Fruit fly (Drosophila melanogaster) whole organism, pupa: Measurements from ENCODE around the gene CG8507.

Experiments
- CG10348 ChIP-seq: fragments of 200-800 bp; sonication (Bioruptor generic); IDR thresholded peaks from 2 replicates; pipeline ENCODE4 v1.3.6; 2022; ENCODE audit warnings: missing biosample characterization, missing genetic modification characterization
- CG12605 ChIP-seq: fragments of 200-800 bp; sonication (Bioruptor generic); IDR thresholded peaks from 2 replicates; pipeline ENCODE4 v1.3.6; 2022; ENCODE audit warnings: missing biosample characterization, missing genetic modification characterization
- CG17806 ChIP-seq: fragments of 200-800 bp; sonication (Bioruptor generic); optimal IDR thresholded peaks from 2 replicates; lab custom pipeline; 2018; ENCODE audit warnings: missing biosample characterization, mild to moderate bottlenecking, missing genetic modification characterization, moderate library complexity
- CG34367 ChIP-seq: fragments of 200-800 bp; sonication (Bioruptor generic); optimal IDR thresholded peaks from 2 replicates; lab custom pipeline; 2018; ENCODE audit warnings: missing biosample characterization, mild to moderate bottlenecking, missing genetic modification characterization
- CG4496 ChIP-seq: fragments of 200-800 bp; sonication (Bioruptor generic); IDR thresholded peaks from 3 replicates; pipeline ENCODE4 v1.3.6; 2022; ENCODE audit warnings: missing biosample characterization, missing genetic modification characterization
- CG9948 ChIP-seq: fragments of 200-800 bp; sonication (Bioruptor generic); optimal IDR thresholded peaks from 2 replicates; lab custom pipeline; 2018; ENCODE audit warnings: missing biosample characterization, mild to moderate bottlenecking, missing genetic modification characterization, moderate library complexity
- D1 ChIP-seq: fragments of 200-800 bp; sonication (Bioruptor generic); optimal IDR thresholded peaks from 2 replicates; lab custom pipeline; 2018; ENCODE audit warnings: missing biosample characterization, mild to moderate bottlenecking, missing genetic modification characterization, moderate library complexity
- EcR ChIP-seq: fragments of 200-800 bp; sonication (Bioruptor generic); optimal IDR thresholded peaks from 3 replicates; lab custom pipeline; 2019; ENCODE audit warnings: missing biosample characterization, missing genetic modification characterization, mild to moderate bottlenecking, moderate library complexity, missing genetic modification reagents
- Snoo ChIP-seq: fragments of 200-800 bp; sonication (Bioruptor generic); optimal IDR thresholded peaks from 3 replicates; lab custom pipeline; 2017; ENCODE audit warnings: missing biosample characterization, mild to moderate bottlenecking, missing genetic modification characterization, inconsistent platforms
- gl ChIP-seq: fragments of 200-800 bp; sonication (Bioruptor generic); optimal IDR thresholded peaks from 2 replicates; lab custom pipeline; 2018; ENCODE audit warnings: missing biosample characterization, mild to moderate bottlenecking, missing genetic modification characterization

DNA sequence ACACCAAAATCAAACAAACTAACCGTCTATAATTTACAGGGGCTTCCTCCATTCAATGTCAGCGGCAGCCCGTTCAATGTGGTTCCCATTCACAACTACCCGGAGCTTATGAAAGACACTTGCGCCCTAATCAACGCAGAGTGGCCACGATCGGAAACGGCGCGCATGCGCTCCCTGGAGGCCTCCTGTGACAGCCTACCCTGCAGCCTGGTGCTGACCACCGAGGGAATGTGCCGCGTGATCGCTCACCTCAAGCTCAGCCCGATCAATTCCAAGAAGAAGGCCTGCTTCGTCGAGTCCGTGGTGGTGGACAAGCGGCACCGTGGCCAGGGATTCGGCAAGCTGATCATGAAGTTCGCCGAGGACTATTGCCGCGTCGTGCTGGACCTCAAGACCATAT is 22.4 kb upstream of the CG8507 start, which contains the start of gene MED6:
- TF ChIP-seq EcR (GFP tag; lab: Kevin White, UChicago), result no peak
- TF ChIP-seq CG34367, result no peak
- no peak for TF ChIP-seq CG10348
- TF ChIP-seq CG9948 (tag; lab: Kevin White, UChicago), result no peak
- TF ChIP-seq D1 (tag; lab: Kevin White, UChicago), result no peak
- TF ChIP-seq CG17806, result no peak
- no peak for TF ChIP-seq CG12605
- no peak for TF ChIP-seq Snoo (tag; lab: Kevin White, UChicago)
- no peak for TF ChIP-seq gl
- no peak for TF ChIP-seq CG4496 (GFP tag; lab: Robert Waterston, UW)
